Fruit fly (Drosophila melanogaster): ENCODE data around the gene FucT6.
A peak's percentile ranks its signal among the peaks of the same experiment; 100 is the strongest.

The FucT6 gene

dm6 chrX:11714529-11715262 lies 4.9 kb upstream of the FucT6 start (continued):
- TF ChIP-seq gro (GFP tag; optimal IDR thresholded peaks at IDR 0.05) (peak; percentile 44), CG11247 (GFP tag; IDR thresholded peaks at IDR 0.05) (peak; percentile 65), BEAF-32 (GFP tag; optimal IDR thresholded peaks at IDR 0.05) (peak; percentile 61), CG17385 (GFP tag; optimal IDR thresholded peaks at IDR 0.05) (peak; percentile 98), ab (GFP tag; optimal IDR thresholded peaks at IDR 0.05) (no peak), CG6689 (GFP tag; IDR thresholded peaks at IDR 0.05) (peak; percentile 61), Lim3 (GFP tag; IDR thresholded peaks at IDR 0.05) (no peak), emc (GFP tag; optimal IDR thresholded peaks at IDR 0.05) (peak; percentile 46), Hr3 (GFP tag; optimal IDR thresholded peaks at IDR 0.05) (peak; percentile 43), CG4282 (GFP tag; optimal IDR thresholded peaks at IDR 0.05) (no peak), H15 (GFP tag; IDR thresholded peaks at IDR 0.05) (peak; percentile 64; the same call in 2 of the 3 replicates), zfh1 (GFP tag; IDR thresholded peaks at IDR 0.05) (peak; percentile 70; the same call in 2 of the 3 replicates), CG6175 (GFP tag; IDR thresholded peaks at IDR 0.05) (peak; percentile 88), Usf (GFP tag; optimal IDR thresholded peaks at IDR 0.05) (peak; percentile 2), NfI (GFP tag; optimal IDR thresholded peaks at IDR 0.05) (peak; percentile 73), dysf (GFP tag; IDR thresholded peaks at IDR 0.05) (peak; percentile 82), Bgb (GFP tag; IDR thresholded peaks at IDR 0.05; ENCODE audit: partially characterized antibody) (no peak), CG2678 (tag; optimal IDR thresholded peaks at IDR 0.05) (peak; percentile 77), CrebB (tag; optimal IDR thresholded peaks at IDR 0.05) (no peak), CG18011 (GFP tag; optimal IDR thresholded peaks at IDR 0.05) (peak; percentile 64), CG14014 (GFP tag; IDR thresholded peaks at IDR 0.05) (peak; percentile 76), fd102C (GFP tag; optimal IDR thresholded peaks at IDR 0.05) (no peak), sens (GFP tag) (peak; percentile 81), Gug (GFP tag; IDR thresholded peaks at IDR 0.05) (peak; percentile 83), C15 (GFP tag; IDR thresholded peaks at IDR 0.05) (no peak), E2f2 (GFP tag; IDR thresholded peaks at IDR 0.05) (peak; percentile 51), run (tag; optimal IDR thresholded peaks at IDR 0.05) (peak; percentile 26), CG6654 (GFP tag; optimal IDR thresholded peaks at IDR 0.05) (peak; percentile 9), CG7786 (GFP tag; optimal IDR thresholded peaks at IDR 0.05) (peak; percentile 82), CG1529 (GFP tag; optimal IDR thresholded peaks at IDR 0.05) (peak; percentile 38), pum (GFP tag; optimal IDR thresholded peaks at IDR 0.05) (peak; percentile 63), Jarid2 (GFP tag; optimal IDR thresholded peaks at IDR 0.05) (peak; percentile 60), CG17912 (GFP tag; optimal IDR thresholded peaks at IDR 0.05) (peak; percentile 32), CG14050 (GFP tag; IDR thresholded peaks at IDR 0.05) (peak; percentile 38; the same call in 1 of the 3 replicates), CG10979 (tag; optimal IDR thresholded peaks at IDR 0.05) (peak; percentile 32), Hand (GFP tag; optimal IDR thresholded peaks at IDR 0.05) (no peak), Nf-YA (GFP tag; IDR thresholded peaks at IDR 0.05) (no peak), CG10274 (GFP tag; optimal IDR thresholded peaks at IDR 0.05) (peak; percentile 31), ken (GFP tag; IDR thresholded peaks at IDR 0.05) (peak; percentile 71; the same call in 2 of the 3 replicates), caup (GFP tag; optimal IDR thresholded peaks at IDR 0.05; ENCODE audit: severe bottlenecking) (peak; percentile 63), CG10654 (GFP tag; optimal IDR thresholded peaks at IDR 0.05) (peak; percentile 21), gcm2 (GFP tag; optimal IDR thresholded peaks at IDR 0.05) (no peak), ind (GFP tag; optimal IDR thresholded peaks at IDR 0.05) (peak; percentile 50), Taf1 (GFP tag; IDR thresholded peaks at IDR 0.05) (peak; percentile 36; the same call in 1 of the 2 replicates), CG7357 (GFP tag; IDR thresholded peaks at IDR 0.05) (peak; percentile 46; the same call in 1 of the 3 replicates), slp2 (GFP tag; optimal IDR thresholded peaks at IDR 0.05) (peak; percentile 64), CG3281 (GFP tag; optimal IDR thresholded peaks at IDR 0.05) (peak; percentile 35), CG7963 (GFP tag; IDR thresholded peaks at IDR 0.05; ENCODE audit: partially characterized antibody) (0 out of 3 replicates have a peak, but pooled peaks have one; percentile 57), CG30431 (GFP tag; optimal IDR thresholded peaks at IDR 0.05) (peak; percentile 53), Sry-δ (GFP tag; optimal IDR thresholded peaks at IDR 0.05) (peak; percentile 40)

Data from whole organism, embryonic.